Fruit fly (Drosophila melanogaster): Measurements from ENCODE around the gene t.

DNA sequence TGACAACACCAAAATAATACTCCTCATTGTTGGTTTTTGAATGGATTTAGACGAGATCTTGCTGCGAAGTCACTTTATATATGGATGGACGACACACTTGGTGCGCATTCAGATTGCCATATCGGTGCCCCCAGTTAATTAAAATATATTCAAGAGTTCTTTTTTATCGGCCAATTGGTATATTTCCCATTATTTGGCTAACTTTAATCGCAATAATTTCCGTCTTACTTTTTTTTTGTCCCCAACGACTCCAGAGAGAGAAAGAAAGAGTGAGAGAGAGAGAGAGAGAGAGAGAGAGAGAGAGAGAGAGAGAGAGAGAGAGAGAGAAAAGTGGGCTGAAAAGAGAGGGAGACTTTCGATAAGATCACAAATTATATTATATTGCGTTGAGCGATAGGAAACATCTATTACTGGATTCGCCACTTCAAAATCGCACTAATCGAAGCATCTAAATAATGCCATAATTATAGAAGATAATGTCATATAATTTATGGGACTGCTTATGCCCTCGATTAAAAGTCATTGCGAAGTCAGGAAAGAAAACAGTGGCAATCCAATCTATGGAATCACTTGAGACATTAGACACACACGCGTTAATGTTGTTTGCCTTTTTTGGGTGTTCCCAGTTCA is 32.4 kb downstream of the t start, which contains the start of gene CG12115:
- TF ChIP-seq CG1024 (GFP tag; IDR thresholded peaks at IDR 0.05) (no peak), Dip2 (GFP tag; IDR thresholded peaks at IDR 0.05) (no peak), Tbp (GFP tag; optimal IDR thresholded peaks at IDR 0.05) (no peak), Dll (GFP tag; IDR thresholded peaks at IDR 0.05; ENCODE audit: partially characterized antibody) (no peak), pum (GFP tag; optimal IDR thresholded peaks at IDR 0.05) (no peak), Mrtf (GFP tag; IDR thresholded peaks at IDR 0.05) (no peak), BtbVII (GFP tag; optimal IDR thresholded peaks at IDR 0.05) (no peak), CG30431 (GFP tag; optimal IDR thresholded peaks at IDR 0.05) (no peak)

All from whole organism, embryonic.